Worm (Caenorhabditis elegans) whole organism, L4 larva: ENCODE data around the gene M117.1.
A peak's percentile ranks its signal among the peaks of the same experiment; 100 is the strongest.

ENCODE experiments used
- ctbp-1 ChIP-seq: fragments of 200-800 bp; sonication (Bioruptor generic); IDR thresholded peaks from 2 replicates; pipeline ENCODE4 v1.3.6; 2022; ENCODE audit warnings: missing genetic modification reagents, missing genetic modification characterization, missing compliant biosample characterization
- dmd-9 ChIP-seq: fragments of 200-800 bp; sonication (Bioruptor generic); IDR thresholded peaks from 2 replicates; pipeline ENCODE4 v1.3.6; 2022; ENCODE audit warnings: missing genetic modification reagents, missing genetic modification characterization, missing compliant biosample characterization
- lin-13 ChIP-seq: fragments of 150-350 bp; optimal IDR thresholded peaks from 2 replicates; lab custom pipeline; 2014; ENCODE audit warnings: missing biosample characterization, missing genetic modification reagents, missing genetic modification characterization
- lin-15B ChIP-seq: fragments of 150-350 bp; sonication (generic microtip); optimal IDR thresholded peaks from 3 replicates; lab custom pipeline; 2014; ENCODE audit warnings: missing biosample characterization, missing genetic modification characterization
- mdl-1 ChIP-seq, 2 experiments: fragments of 150-350 bp in 1 of 2; sonication (generic microtip) in 1 of 2; optimal IDR thresholded peaks; 2 replicates each; lab custom pipeline; 2014 to 2017; ENCODE audit warnings: missing biosample characterization in 2 of 2, missing genetic modification characterization in 2 of 2
- mes-2 ChIP-seq: sonication (generic microtip); optimal IDR thresholded peaks from 2 replicates; lab custom pipeline; 2016; ENCODE audit warnings: missing genotype, mild to moderate bottlenecking, missing genetic modification characterization, missing compliant biosample characterization; ENCODE audit not compliant: poor library complexity, severe bottlenecking
- mxl-2 ChIP-seq: fragments of 200-800 bp; sonication (Bioruptor generic); conservative IDR thresholded peaks from 2 replicates; pipeline ENCODE4 v1.3.6; 2022; ENCODE audit warnings: missing genetic modification reagents, missing genetic modification characterization, missing compliant biosample characterization
- unc-130 ChIP-seq: sonication (generic microtip); optimal IDR thresholded peaks from 2 replicates; lab custom pipeline; 2016; ENCODE audit warnings: missing genetic modification reagents, missing genetic modification characterization, missing compliant biosample characterization
- zfp-3 ChIP-seq: fragments of 200-800 bp; sonication (Bioruptor generic); conservative IDR thresholded peaks from 2 replicates; pipeline ENCODE4 v1.3.6; 2022; ENCODE audit warnings: missing genetic modification reagents, missing genetic modification characterization, missing compliant biosample characterization

DNA sequence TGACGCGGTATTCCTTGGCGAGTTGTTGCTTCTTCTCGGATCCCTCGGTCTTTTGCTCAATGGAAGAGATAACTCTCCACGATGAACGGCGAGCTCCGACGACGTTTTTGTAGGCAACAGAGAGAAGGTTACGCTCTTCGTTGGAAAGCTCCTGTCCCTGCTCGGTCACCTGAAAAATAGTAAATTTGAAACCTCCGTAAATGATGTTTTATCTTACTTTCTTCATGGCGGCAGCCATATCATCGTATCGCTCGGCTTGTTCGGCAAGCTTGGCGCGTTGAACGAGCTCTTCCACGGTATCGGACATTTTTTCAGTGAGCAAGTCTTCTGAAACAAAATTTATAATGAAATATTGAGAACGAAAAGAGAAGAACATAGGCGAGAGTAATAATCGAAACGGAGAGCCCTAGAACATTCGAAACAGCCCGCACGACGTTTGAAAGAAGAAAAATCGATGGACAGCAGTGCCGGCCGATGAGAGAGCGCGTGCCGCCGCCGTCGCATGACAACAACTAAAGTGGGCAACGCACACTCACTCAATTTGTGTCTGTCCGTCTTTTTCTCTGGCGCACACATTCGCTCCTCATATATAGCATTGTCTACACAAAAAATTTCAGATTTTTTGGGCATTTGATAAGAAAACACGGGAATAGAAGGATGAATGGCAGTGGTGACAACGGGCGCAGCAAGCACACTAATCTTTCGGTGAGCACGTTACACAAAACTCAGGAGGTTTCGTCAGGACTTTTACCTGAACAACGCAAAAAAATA, 7.7 kb downstream of the M117.1 start, which contains the start of the genes par-5 and M117.3:
- TF ChIP-seq mxl-2 (GFP tag; lab: Robert Waterston, UW) (peak; percentile 10; the same call in 1 of the 2 replicates), mes-2 (tag; lab: Kevin White, UChicago) (peak; percentile 63), dmd-9 (GFP tag; lab: Robert Waterston, UW) (no peak), zfp-3 (GFP tag; lab: Robert Waterston, UW) (0 out of 2 replicates have a peak, but pooled peaks have one; percentile 38), ctbp-1 (GFP tag; lab: Robert Waterston, UW) (peak; percentile 95), mdl-1 (tag; optimal IDR thresholded peaks at IDR 0.05; lab: Kevin White, UChicago) (peak; percentile 54 to 94), lin-15B (tag; lab: Kevin White, UChicago) (no peak), lin-13 (GFP tag; lab: Kevin White, UChicago) (peak; percentile 51), unc-130 (GFP tag; lab: Kevin White, UChicago) (no peak)
